Worm (Caenorhabditis elegans) whole organism, L3 larva: Measurements from ENCODE around the gene ser-2.

ENCODE experiments used
- aly-2 ChIP-seq: fragments of 150-350 bp; optimal IDR thresholded peaks from 2 replicates; lab custom pipeline; 2014; ENCODE audit warnings: missing biosample characterization, missing genetic modification characterization
- ama-1 ChIP-seq: fragments of 150-350 bp; optimal IDR thresholded peaks from 2 replicates; lab custom pipeline; 2018
- nhr-11 ChIP-seq: fragments of 150-350 bp; optimal IDR thresholded peaks from 2 replicates; lab custom pipeline; 2014; ENCODE audit warnings: missing biosample characterization, missing genetic modification characterization

- TF ChIP-seq aly-2 (tag; lab: Kevin White, UChicago) = no peak
- TF ChIP-seq ama-1 (lab: Kevin White, UChicago) = no peak
- no peak for TF ChIP-seq nhr-11 (tag; lab: Kevin White, UChicago)
These were observed 9.3 kb upstream of the ser-2 start for ce11 chrX:15312073-15312472.
